Fruit fly (Drosophila melanogaster): ENCODE measurements around the gene CG3726.

The CG3726 gene

DNA sequence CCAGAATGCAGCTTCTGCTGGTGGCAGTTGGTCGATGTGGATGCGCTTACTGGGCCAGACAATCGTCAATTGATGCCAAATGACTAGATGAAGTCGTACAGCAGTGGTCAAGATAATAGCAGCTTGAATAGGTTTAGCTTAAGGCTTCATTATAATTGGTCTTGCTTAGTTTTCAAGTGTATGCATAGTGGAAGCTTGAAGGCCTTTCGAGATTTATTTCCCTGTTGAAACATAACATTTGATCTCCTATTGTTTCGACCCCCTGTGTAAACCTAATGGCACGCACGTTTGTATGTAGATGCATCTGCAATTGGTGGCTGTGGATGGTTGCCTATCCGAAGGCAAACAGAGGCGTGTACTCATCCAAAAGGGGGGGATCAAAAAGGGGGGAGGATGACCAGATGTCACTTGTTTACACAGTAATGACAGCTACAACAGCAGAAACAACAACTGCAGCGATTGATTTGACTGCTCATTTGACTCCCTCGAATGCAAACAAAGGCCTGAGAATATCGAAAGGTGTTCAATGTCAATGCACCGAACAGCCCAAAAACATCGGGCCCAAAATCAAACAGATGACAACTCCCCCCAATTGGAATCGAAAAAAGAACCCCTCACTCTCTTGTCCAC, 51.3 kb downstream of the CG3726 start (continued):
- peak; percentile 67; the same call in 1 of the 2 replicates for TF ChIP-seq CG11294 (GFP tag; IDR thresholded peaks at IDR 0.05)
- peak; percentile 62 for TF ChIP-seq Sox14 (GFP tag; optimal IDR thresholded peaks at IDR 0.05)
- TF ChIP-seq CG8632 (GFP tag; optimal IDR thresholded peaks at IDR 0.05) = peak; percentile 8
- TF ChIP-seq Eip78C (GFP tag) = peak; percentile 84
- peak; percentile 87 for TF ChIP-seq CG15336 (GFP tag; IDR thresholded peaks at IDR 0.05)
- peak; percentile 30 for TF ChIP-seq fd59A (GFP tag; optimal IDR thresholded peaks at IDR 0.05)
- peak; percentile 78 for TF ChIP-seq Gug (GFP tag; IDR thresholded peaks at IDR 0.05)
- no peak for TF ChIP-seq Eip93F (GFP tag; optimal IDR thresholded peaks at IDR 0.05)
- TF ChIP-seq CG3032 (tag; optimal IDR thresholded peaks at IDR 0.05) = peak; percentile 51
- TF ChIP-seq Blimp-1 (GFP tag; optimal IDR thresholded peaks at IDR 0.05) = no peak
- TF ChIP-seq pdm3 (GFP tag; optimal IDR thresholded peaks at IDR 0.05) = peak; percentile 54
- TF ChIP-seq CG6276 (GFP tag; optimal IDR thresholded peaks at IDR 0.05) = peak; percentile 68
- TF ChIP-seq CG7368 (GFP tag; optimal IDR thresholded peaks at IDR 0.05) = peak; percentile 39
- TF ChIP-seq net (GFP tag; optimal IDR thresholded peaks at IDR 0.05) = peak; percentile 68
- TF ChIP-seq Sox102F (GFP tag; optimal IDR thresholded peaks at IDR 0.05) = peak; percentile 18
- peak; percentile 24 for TF ChIP-seq Hr39 (GFP tag; optimal IDR thresholded peaks at IDR 0.05)
- TF ChIP-seq cyc (GFP tag; optimal IDR thresholded peaks at IDR 0.05) = no peak
- TF ChIP-seq dsx (GFP tag; optimal IDR thresholded peaks at IDR 0.05; ENCODE audit: poor library complexity, severe bottlenecking) = peak; percentile 50
- peak; percentile 61 for TF ChIP-seq CG4318 (GFP tag; optimal IDR thresholded peaks at IDR 0.05)
- no peak for TF ChIP-seq CG8319 (GFP tag; optimal IDR thresholded peaks at IDR 0.05)
- no peak for TF ChIP-seq Ets21C (GFP tag; optimal IDR thresholded peaks at IDR 0.05)
- TF ChIP-seq CG6808 (GFP tag; optimal IDR thresholded peaks at IDR 0.05) = peak; percentile 40
- peak; percentile 60 for TF ChIP-seq acj6 (GFP tag; optimal IDR thresholded peaks at IDR 0.05)
- no peak for TF ChIP-seq Sox15 (GFP tag; optimal IDR thresholded peaks at IDR 0.05)
- no peak for TF ChIP-seq vri (GFP tag; optimal IDR thresholded peaks at IDR 0.05)
- peak; percentile 76 for TF ChIP-seq Lpt (GFP tag; optimal IDR thresholded peaks at IDR 0.05)
- peak; percentile 3 for TF ChIP-seq CG31627 (GFP tag; optimal IDR thresholded peaks at IDR 0.05)

DNA sequence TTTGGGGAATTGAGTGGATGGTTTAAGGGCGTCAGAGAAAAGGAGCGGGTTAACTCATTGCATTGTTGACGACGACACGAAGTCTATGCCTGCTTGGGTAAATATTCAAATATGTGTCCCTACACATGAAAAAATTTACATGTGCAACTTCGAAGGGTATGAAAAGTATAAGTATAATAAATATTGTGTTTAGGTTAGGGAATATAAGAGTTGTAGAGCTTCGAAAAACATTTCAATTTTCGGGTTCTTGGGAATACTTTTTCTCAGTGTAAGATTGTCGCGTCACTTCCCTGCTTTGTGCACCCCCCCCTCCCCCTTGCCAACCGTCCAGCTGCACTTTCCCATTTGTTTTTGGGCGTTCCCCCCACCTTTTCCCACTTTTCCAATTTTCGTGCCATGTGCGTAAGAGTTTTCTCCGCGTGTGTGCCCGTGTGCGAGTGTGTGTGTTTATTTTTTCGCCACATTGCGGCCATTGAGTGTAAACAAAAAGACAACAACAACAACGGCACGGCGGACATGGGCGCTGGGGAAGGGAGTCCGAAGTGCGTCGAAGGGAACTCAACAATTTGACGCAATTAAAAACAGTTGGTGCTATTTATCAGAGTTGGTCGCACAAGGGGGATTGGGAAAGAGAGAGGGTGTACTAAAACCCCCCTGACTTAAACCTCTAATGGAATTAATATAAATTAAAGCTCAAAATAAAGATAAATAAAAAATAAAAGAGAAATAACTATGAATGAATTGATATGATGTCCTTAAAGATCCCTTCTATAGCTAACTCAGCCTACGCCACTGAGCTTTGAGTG, 53.2 kb downstream of the CG3726 start:
- TF ChIP-seq CG34406 (GFP tag; optimal IDR thresholded peaks at IDR 0.05) (peak; percentile 33), Sox15 (GFP tag; optimal IDR thresholded peaks at IDR 0.05) (no peak), OdsH (GFP tag; optimal IDR thresholded peaks at IDR 0.05) (peak; percentile 33), CG3919 (GFP tag; optimal IDR thresholded peaks at IDR 0.05) (peak; percentile 16), Gug (GFP tag; IDR thresholded peaks at IDR 0.05) (peak; percentile 33), Ets21C (GFP tag; optimal IDR thresholded peaks at IDR 0.05) (no peak), vri (GFP tag; optimal IDR thresholded peaks at IDR 0.05) (no peak), CG11902 (GFP tag; optimal IDR thresholded peaks at IDR 0.05) (no peak), Ets96B (tag; optimal IDR thresholded peaks at IDR 0.05) (peak; percentile 33), achi (GFP tag; optimal IDR thresholded peaks at IDR 0.05) (peak; percentile 38), CG32006 (GFP tag; optimal IDR thresholded peaks at IDR 0.05) (peak; percentile 62), CG11762 (GFP tag; optimal IDR thresholded peaks at IDR 0.05; ENCODE audit: insufficient read depth) (no peak), Met (GFP tag; optimal IDR thresholded peaks at IDR 0.05) (peak; percentile 39), CG6163 (GFP tag; IDR thresholded peaks at IDR 0.05) (peak; percentile 59), dsx (GFP tag; optimal IDR thresholded peaks at IDR 0.05; ENCODE audit: poor library complexity, severe bottlenecking) (peak; percentile 27), Eip75B (GFP tag; optimal IDR thresholded peaks at IDR 0.05) (no peak), topi (GFP tag; optimal IDR thresholded peaks at IDR 0.05) (peak; percentile 40), CG31627 (GFP tag; optimal IDR thresholded peaks at IDR 0.05) (peak; percentile 25), Eip78C (GFP tag) (peak; percentile 86), net (GFP tag; optimal IDR thresholded peaks at IDR 0.05) (peak; percentile 27), Blimp-1 (GFP tag; optimal IDR thresholded peaks at IDR 0.05) (peak; percentile 17), CG15336 (GFP tag; IDR thresholded peaks at IDR 0.05) (peak; percentile 41), Hr4 (GFP tag; optimal IDR thresholded peaks at IDR 0.05) (peak; percentile 43), pdm3 (GFP tag; optimal IDR thresholded peaks at IDR 0.05) (peak; percentile 31), CG9139 (GFP tag; optimal IDR thresholded peaks at IDR 0.05) (no peak), CG4318 (GFP tag; optimal IDR thresholded peaks at IDR 0.05) (peak; percentile 31), CG7368 (GFP tag; optimal IDR thresholded peaks at IDR 0.05) (no peak), CG16779 (tag; optimal IDR thresholded peaks at IDR 0.05) (no peak), Hr38 (GFP tag; optimal IDR thresholded peaks at IDR 0.05) (no peak), Sox102F (GFP tag; optimal IDR thresholded peaks at IDR 0.05) (peak; percentile 18), esn (GFP tag; optimal IDR thresholded peaks at IDR 0.05) (peak; percentile 50), dac (GFP tag; optimal IDR thresholded peaks at IDR 0.05) (no peak), cyc (GFP tag; optimal IDR thresholded peaks at IDR 0.05) (peak; percentile 29), fd59A (GFP tag; optimal IDR thresholded peaks at IDR 0.05) (no peak)

Measured in whole organism, prepupa.